Fruit fly (Drosophila melanogaster) whole organism, embryonic: Measurements from ENCODE around the gene egh.

Source experiments
- ATbp ChIP-seq: fragments of 200-800 bp; sonication (Bioruptor generic); optimal IDR thresholded peaks from 2 replicates; lab custom pipeline; 2017; ENCODE audit warnings: missing biosample characterization, mild to moderate bottlenecking, missing genetic modification characterization, missing genetic modification reagents
- Awh ChIP-seq: fragments of 200-800 bp; sonication (Bioruptor generic); IDR thresholded peaks from 2 replicates; pipeline ENCODE4, ENCODE4 v1.3.6; 2022; ENCODE audit warnings: missing biosample characterization, missing genetic modification characterization
- Bgb ChIP-seq: fragments of 200-800 bp; sonication (Bioruptor generic); IDR thresholded peaks from 2 replicates; pipeline ENCODE4 v1.3.6; 2022; ENCODE audit warnings: missing biosample characterization, missing genetic modification characterization; ENCODE audit not compliant: partially characterized antibody
- CG10543 ChIP-seq: fragments of 200-800 bp; sonication (Bioruptor generic); optimal IDR thresholded peaks from 3 replicates; lab custom pipeline; 2017; ENCODE audit warnings: missing biosample characterization, mild to moderate bottlenecking, missing genetic modification characterization, moderate library complexity
- CG11456 ChIP-seq: fragments of 200-800 bp; sonication (Bioruptor generic); IDR thresholded peaks from 3 replicates; pipeline ENCODE4 v1.3.6; 2022; ENCODE audit warnings: missing biosample characterization, missing genetic modification characterization
- CG13287 ChIP-seq: fragments of 200-800 bp; sonication (Bioruptor generic); IDR thresholded peaks from 2 replicates; pipeline ENCODE4 v1.3.6; 2022; ENCODE audit warnings: missing biosample characterization, missing genetic modification characterization; ENCODE audit not compliant: partially characterized antibody
- CG15011 ChIP-seq: fragments of 200-800 bp; sonication (Bioruptor generic); optimal IDR thresholded peaks from 3 replicates; lab custom pipeline; 2018; ENCODE audit warnings: missing biosample characterization, mild to moderate bottlenecking, missing genetic modification characterization
- CG17802 ChIP-seq: fragments of 200-800 bp; sonication (Bioruptor generic); optimal IDR thresholded peaks from 2 replicates; lab custom pipeline; 2018; ENCODE audit warnings: missing biosample characterization, mild to moderate bottlenecking, missing genetic modification characterization, moderate library complexity
- CG1792 ChIP-seq: fragments of 200-800 bp; sonication (Bioruptor generic); optimal IDR thresholded peaks from 2 replicates; lab custom pipeline; 2016; ENCODE audit warnings: missing biosample characterization, missing genetic modification characterization
- CG3163 ChIP-seq: fragments of 200-800 bp; sonication (Bioruptor generic); optimal IDR thresholded peaks from 3 replicates; lab custom pipeline; 2016; ENCODE audit warnings: missing biosample characterization, missing genetic modification characterization
- CG3281 ChIP-seq: fragments of 200-800 bp; sonication (Bioruptor generic); optimal IDR thresholded peaks from 3 replicates; lab custom pipeline; 2017; ENCODE audit warnings: missing biosample characterization, mild to moderate bottlenecking, missing genetic modification characterization
- CG3838 ChIP-seq: fragments of 200-800 bp; sonication (Bioruptor generic); optimal IDR thresholded peaks from 3 replicates; lab custom pipeline; 2016; ENCODE audit warnings: missing biosample characterization, missing genetic modification characterization
- CG4404 ChIP-seq: fragments of 200-800 bp; sonication (Bioruptor generic); IDR thresholded peaks from 2 replicates; pipeline ENCODE4 v1.3.6; 2022; ENCODE audit warnings: missing biosample characterization, missing genetic modification characterization
- CG4730 ChIP-seq: fragments of 200-800 bp; sonication (Bioruptor generic); IDR thresholded peaks from 2 replicates; pipeline ENCODE4 v1.3.6; 2022; ENCODE audit warnings: missing biosample characterization, missing genetic modification characterization
- CG6254 ChIP-seq: fragments of 200-800 bp; sonication (Bioruptor generic); optimal IDR thresholded peaks from 3 replicates; lab custom pipeline; 2017; ENCODE audit warnings: mild to moderate bottlenecking, missing biosample characterization, missing genetic modification reagents, missing genetic modification characterization
- CG6272 ChIP-seq: fragments of 200-800 bp; sonication (Bioruptor generic); IDR thresholded peaks from 2 replicates; pipeline ENCODE4 v1.3.6; 2022; ENCODE audit warnings: missing biosample characterization, missing genetic modification characterization
- CG7786 ChIP-seq: fragments of 200-800 bp; sonication (Bioruptor generic); optimal IDR thresholded peaks from 2 replicates; lab custom pipeline; 2016; ENCODE audit warnings: missing biosample characterization, missing genetic modification characterization
- CTCF ChIP-seq: fragments of 200-800 bp; sonication (Bioruptor generic); optimal IDR thresholded peaks from 2 replicates; lab custom pipeline; 2017; ENCODE audit warnings: missing biosample characterization, mild to moderate bottlenecking, missing genetic modification characterization, moderate library complexity
- CrebB ChIP-seq: fragments of 200-800 bp; sonication (Bioruptor generic); optimal IDR thresholded peaks from 3 replicates; lab custom pipeline; 2018; ENCODE audit warnings: missing biosample characterization, mild to moderate bottlenecking, missing genetic modification characterization
- Ets97D ChIP-seq: fragments of 200-800 bp; sonication (Bioruptor generic); optimal IDR thresholded peaks from 3 replicates; lab custom pipeline; 2016; ENCODE audit warnings: missing biosample characterization, missing genetic modification characterization
- Fer2 ChIP-seq: fragments of 200-800 bp; sonication (Bioruptor generic); optimal IDR thresholded peaks from 2 replicates; lab custom pipeline; 2018; ENCODE audit warnings: missing biosample characterization, mild to moderate bottlenecking, missing genetic modification characterization, moderate library complexity
- Hr51 ChIP-seq, 2 experiments: fragments of 200-800 bp; sonication (Bioruptor generic); optimal IDR thresholded peaks; 2 replicates in 1 of 2; 3 replicates in 1 of 2; lab custom pipeline; 2016 to 2018; ENCODE audit warnings: missing biosample characterization in 2 of 2, missing genetic modification characterization in 2 of 2, mild to moderate bottlenecking in 1 of 2, moderate library complexity in 1 of 2
- Nf-YB ChIP-seq: fragments of 200-800 bp; sonication (Bioruptor generic); optimal IDR thresholded peaks from 3 replicates; lab custom pipeline; 2019; ENCODE audit warnings: missing biosample characterization, mild to moderate bottlenecking, missing genetic modification characterization, moderate library complexity
- Opbp ChIP-seq: fragments of 200-800 bp; sonication (Bioruptor generic); IDR thresholded peaks from 3 replicates; pipeline ENCODE4 v1.3.6; 2022; ENCODE audit warnings: missing biosample characterization, missing genetic modification characterization; ENCODE audit not compliant: partially characterized antibody
- Poxn ChIP-seq: fragments of 200-800 bp; sonication (Bioruptor generic); IDR thresholded peaks from 2 replicates; pipeline ENCODE4 v1.3.6; 2022; ENCODE audit warnings: missing biosample characterization, missing genetic modification characterization
- Ptx1 ChIP-seq: fragments of 200-800 bp; sonication (Bioruptor generic); IDR thresholded peaks from 2 replicates; pipeline ENCODE4 v1.3.6; 2022; ENCODE audit warnings: missing biosample characterization, missing genetic modification characterization
- Ravus ChIP-seq: fragments of 200-800 bp; sonication (Bioruptor generic); IDR thresholded peaks from 2 replicates; pipeline ENCODE4 v1.3.6; 2022; ENCODE audit warnings: missing biosample characterization, missing genetic modification characterization
- Scr ChIP-seq: fragments of 200-800 bp; sonication (Bioruptor generic); IDR thresholded peaks from 2 replicates; pipeline ENCODE4 v1.3.6; 2022; ENCODE audit warnings: missing biosample characterization, missing genetic modification characterization; ENCODE audit not compliant: partially characterized antibody
- ash1 ChIP-seq: fragments of 200-800 bp; sonication (Bioruptor generic); optimal IDR thresholded peaks from 2 replicates; lab custom pipeline; 2018; ENCODE audit warnings: missing biosample characterization, mild to moderate bottlenecking, missing genetic modification characterization
- ato ChIP-seq: fragments of 200-800 bp; sonication (Bioruptor generic); IDR thresholded peaks from 2 replicates; pipeline ENCODE4 v1.3.6; 2022; ENCODE audit warnings: missing biosample characterization, missing genetic modification characterization; ENCODE audit not compliant: partially characterized antibody
- az2 ChIP-seq: fragments of 200-800 bp; sonication (Bioruptor generic); optimal IDR thresholded peaks from 3 replicates; lab custom pipeline; 2016; ENCODE audit warnings: missing biosample characterization, missing genetic modification characterization
- chif ChIP-seq, 2 experiments: fragments of 200-800 bp; sonication (Bioruptor generic); optimal IDR thresholded peaks; 3 replicates each; lab custom pipeline; 2016; ENCODE audit warnings: missing biosample characterization in 2 of 2, missing genetic modification characterization in 2 of 2
- dan ChIP-seq: fragments of 200-800 bp; sonication (Bioruptor generic); IDR thresholded peaks from 2 replicates; pipeline ENCODE4 v1.3.6; 2022; ENCODE audit warnings: missing biosample characterization, missing genetic modification characterization
- danr ChIP-seq: fragments of 200-800 bp; sonication (Bioruptor generic); IDR thresholded peaks from 2 replicates; pipeline ENCODE4 v1.3.6; 2022; ENCODE audit warnings: missing biosample characterization, missing genetic modification characterization
- dimm ChIP-seq: fragments of 200-800 bp; sonication (Bioruptor generic); IDR thresholded peaks from 2 replicates; pipeline ENCODE4 v1.3.6; 2022; ENCODE audit warnings: missing biosample characterization, missing genetic modification characterization
- fd102C ChIP-seq: fragments of 200-800 bp; sonication (Bioruptor generic); optimal IDR thresholded peaks from 2 replicates; lab custom pipeline; 2018; ENCODE audit warnings: missing biosample characterization, mild to moderate bottlenecking, missing genetic modification characterization, moderate library complexity
- hbn ChIP-seq: fragments of 200-800 bp; sonication (Bioruptor generic); IDR thresholded peaks from 2 replicates; pipeline ENCODE4 v1.3.6; 2022; ENCODE audit warnings: missing biosample characterization, missing genetic modification characterization; ENCODE audit not compliant: partially characterized antibody
- hth ChIP-seq: fragments of >200 bp; optimal IDR thresholded peaks from 2 replicates; lab custom pipeline; 2017; ENCODE audit warnings: inconsistent platforms
- kah ChIP-seq: fragments of 200-800 bp; sonication (Bioruptor generic); optimal IDR thresholded peaks from 2 replicates; lab custom pipeline; 2018; ENCODE audit warnings: missing biosample characterization, mild to moderate bottlenecking, missing genetic modification characterization
- ken ChIP-seq: fragments of 200-800 bp; sonication (Bioruptor generic); IDR thresholded peaks from 3 replicates; pipeline ENCODE4 v1.3.6; 2022; ENCODE audit warnings: missing biosample characterization, missing genetic modification characterization
- mld ChIP-seq: fragments of 200-800 bp; sonication (Bioruptor generic); IDR thresholded peaks from 3 replicates; pipeline ENCODE4 v1.3.6; 2022; ENCODE audit warnings: missing biosample characterization, missing genetic modification characterization; ENCODE audit not compliant: partially characterized antibody
- nau ChIP-seq: fragments of 200-800 bp; sonication (Bioruptor generic); optimal IDR thresholded peaks from 3 replicates; lab custom pipeline; 2017; ENCODE audit warnings: missing biosample characterization, mild to moderate bottlenecking, missing genetic modification characterization, missing genetic modification reagents
- nerfin-2 ChIP-seq: fragments of 200-800 bp; sonication (Bioruptor generic); IDR thresholded peaks from 2 replicates; pipeline ENCODE4 v1.3.6; 2022; ENCODE audit warnings: missing biosample characterization, missing genetic modification characterization; ENCODE audit not compliant: partially characterized antibody
- nom ChIP-seq: fragments of 200-800 bp; sonication (Bioruptor generic); optimal IDR thresholded peaks from 2 replicates; lab custom pipeline; 2017; ENCODE audit warnings: missing biosample characterization, missing genetic modification characterization, mild to moderate bottlenecking, moderate library complexity, missing genetic modification reagents
- onecut ChIP-seq: fragments of 200-800 bp; sonication (Bioruptor generic); IDR thresholded peaks from 2 replicates; pipeline ENCODE4 v1.3.6; 2022; ENCODE audit warnings: missing biosample characterization, missing genetic modification characterization
- schlank ChIP-seq: fragments of 200-800 bp; sonication (Bioruptor generic); optimal IDR thresholded peaks from 2 replicates; lab custom pipeline; 2018; ENCODE audit warnings: missing biosample characterization, mild to moderate bottlenecking, missing genetic modification characterization
- slou ChIP-seq: fragments of 200-800 bp; sonication (Bioruptor generic); optimal IDR thresholded peaks from 3 replicates; lab custom pipeline; 2016; ENCODE audit warnings: missing biosample characterization, missing genetic modification characterization
- stc ChIP-seq: fragments of 200-800 bp; sonication (Bioruptor generic); IDR thresholded peaks from 2 replicates; pipeline ENCODE4 v1.3.6; 2022; ENCODE audit warnings: missing biosample characterization, missing genetic modification characterization
- tll ChIP-seq, 2 experiments: fragments of 200-800 bp in 1 of 2; fragments of >200 bp in 1 of 2; sonication (Bioruptor generic) in 1 of 2; optimal IDR thresholded peaks; 2 replicates each; lab custom pipeline; 2017 to 2019; ENCODE audit warnings: missing biosample characterization in 2 of 2, missing genetic modification characterization in 2 of 2, mild to moderate bottlenecking in 1 of 2, moderate library complexity in 1 of 2
- unc-4 ChIP-seq: fragments of 200-800 bp; sonication (Bioruptor generic); IDR thresholded peaks from 2 replicates; pipeline ENCODE4 v1.3.6; 2022; ENCODE audit warnings: missing biosample characterization, missing genetic modification characterization; ENCODE audit not compliant: partially characterized antibody

egh gene

dm6 chrX:2591315-2591999 is 3.2 kb downstream of the egh start (continued):
- no peak for TF ChIP-seq nerfin-2 (GFP tag; lab: Robert Waterston, UW)
- no peak for TF ChIP-seq mld (GFP tag; lab: Robert Waterston, UW)
- TF ChIP-seq slou, result no peak
- no peak for TF ChIP-seq unc-4 (GFP tag; lab: Robert Waterston, UW)
- TF ChIP-seq ATbp (GFP tag; lab: Kevin White, UChicago), result no peak
- no peak for TF ChIP-seq Ravus (GFP tag; lab: Robert Waterston, UW)
- no peak for TF ChIP-seq Bgb
- TF ChIP-seq CTCF (GFP tag; lab: Kevin White, UChicago), result no peak
- TF ChIP-seq Hr51 (GFP tag; optimal IDR thresholded peaks at IDR 0.05; lab: Kevin White, UChicago), result peak in 1 of 2 experiments; percentile 48
- no peak for TF ChIP-seq hth
- no peak for TF ChIP-seq az2 (GFP tag; lab: Kevin White, UChicago)
- TF ChIP-seq Awh (GFP tag; lab: Robert Waterston, UW), result no peak
- 0 out of 3 replicates have a peak, but pooled peaks have one; percentile 42 for TF ChIP-seq CG11456 (GFP tag; lab: Robert Waterston, UW)
- no peak for TF ChIP-seq tll (GFP tag; optimal IDR thresholded peaks at IDR 0.05; lab: Kevin White, UChicago)
- TF ChIP-seq stc, result no peak
- no peak for TF ChIP-seq CG17802 (tag; lab: Kevin White, UChicago)
- no peak for TF ChIP-seq Poxn (GFP tag; lab: Robert Waterston, UW)
- no peak for TF ChIP-seq Ets97D (GFP tag; lab: Kevin White, UChicago)
- no peak for TF ChIP-seq CG6272 (GFP tag; lab: Robert Waterston, UW)
- TF ChIP-seq ato (GFP tag; lab: Robert Waterston, UW), result no peak
- TF ChIP-seq CG6254 (GFP tag; lab: Kevin White, UChicago), result no peak
- 0 out of 2 replicates have a peak, but pooled peaks have one; percentile 6 for TF ChIP-seq CG4730 (GFP tag; lab: Robert Waterston, UW)
- no peak for TF ChIP-seq CG7786 (GFP tag; lab: Kevin White, UChicago)
- TF ChIP-seq Fer2, result no peak
- TF ChIP-seq Ptx1 (GFP tag; lab: Robert Waterston, UW), result peak; percentile 31; the same call in 1 of the 2 replicates
- no peak for TF ChIP-seq CG1792 (GFP tag; lab: Kevin White, UChicago)
- TF ChIP-seq ken, result no peak
- TF ChIP-seq CG3281 (GFP tag; lab: Kevin White, UChicago), result peak; percentile 64
- TF ChIP-seq dimm (GFP tag; lab: Robert Waterston, UW), result no peak
- no peak for TF ChIP-seq Scr (GFP tag; lab: Robert Waterston, UW)
- no peak for TF ChIP-seq CG3838 (GFP tag; lab: Kevin White, UChicago)
- peak; percentile 16 for TF ChIP-seq CG15011 (GFP tag; lab: Kevin White, UChicago)
- TF ChIP-seq CG4404, result no peak
- no peak for TF ChIP-seq Opbp (GFP tag; lab: Robert Waterston, UW)
- TF ChIP-seq CG3163 (GFP tag; lab: Kevin White, UChicago), result no peak
- TF ChIP-seq onecut (GFP tag; lab: Robert Waterston, UW), result no peak
- no peak for TF ChIP-seq danr (GFP tag; lab: Robert Waterston, UW)
- no peak for TF ChIP-seq nau
- no peak for TF ChIP-seq schlank (tag; lab: Kevin White, UChicago)
- peak; percentile 42 for TF ChIP-seq CG10543 (GFP tag; lab: Kevin White, UChicago)
- no peak for TF ChIP-seq ash1 (GFP tag; lab: Kevin White, UChicago)
- TF ChIP-seq kah (GFP tag; lab: Kevin White, UChicago), result no peak
- TF ChIP-seq hbn (GFP tag; lab: Robert Waterston, UW), result no peak
- TF ChIP-seq CrebB (tag; lab: Kevin White, UChicago), result no peak
- no peak for TF ChIP-seq CG13287 (GFP tag; lab: Robert Waterston, UW)
- no peak for TF ChIP-seq Nf-YB (GFP tag; lab: Kevin White, UChicago)
- TF ChIP-seq dan (GFP tag; lab: Robert Waterston, UW), result no peak
- TF ChIP-seq fd102C (GFP tag; lab: Kevin White, UChicago), result no peak
- peak in 1 of 2 experiments; percentile 3 for TF ChIP-seq chif (GFP tag; optimal IDR thresholded peaks at IDR 0.05; lab: Kevin White, UChicago)
- TF ChIP-seq nom (GFP tag; lab: Kevin White, UChicago), result no peak
